Fruit fly (Drosophila melanogaster): ENCODE data around the gene nAChRalpha3.
A peak's percentile ranks its signal among the peaks of the same experiment; 100 is the strongest.

The nAChRalpha3 gene

DNA sequence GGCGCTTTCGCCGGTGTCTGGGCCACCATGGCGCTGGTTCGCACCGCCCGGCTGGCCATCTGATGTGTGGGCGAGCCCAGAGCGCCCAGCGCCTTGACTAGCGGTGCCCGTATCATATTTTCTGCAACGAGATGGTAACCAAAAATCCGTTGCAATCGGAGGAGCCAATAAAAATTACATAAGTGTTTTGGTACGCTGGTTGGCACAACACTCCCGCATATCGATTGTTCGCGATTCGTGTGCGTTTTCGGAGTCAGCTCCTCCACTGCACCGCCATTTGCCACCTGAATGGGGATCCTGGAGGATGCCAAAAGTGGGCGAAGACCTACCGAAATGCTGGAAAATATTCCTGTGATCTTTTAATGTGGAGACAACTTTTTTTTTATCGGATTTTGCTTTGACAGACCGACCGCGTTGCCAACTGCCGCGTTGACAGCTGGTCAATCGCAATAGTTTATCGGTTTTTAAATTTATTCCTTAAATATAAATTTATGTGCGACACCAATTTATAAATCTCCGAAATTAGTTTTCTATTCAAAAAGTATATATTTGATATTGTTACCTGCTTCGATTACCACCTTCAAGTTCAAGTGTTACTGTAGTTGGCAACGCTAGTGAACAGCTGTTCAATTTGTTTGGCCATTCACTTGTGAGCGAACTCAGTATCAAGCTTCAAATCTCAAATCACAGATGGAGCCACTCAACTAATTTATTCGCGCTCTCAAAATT is 115.5 kb downstream of the nAChRalpha3 start, which contains the start of gene ND-75:
TSS of gene ND-75 (minus strand) at position 420 of the 729 bp plus-strand sequence.
- TF ChIP-seq Myc (optimal IDR thresholded peaks at IDR 0.05) (peak; percentile 82), Hr78 (GFP tag; optimal IDR thresholded peaks at IDR 0.05) (no peak)

DNA sequence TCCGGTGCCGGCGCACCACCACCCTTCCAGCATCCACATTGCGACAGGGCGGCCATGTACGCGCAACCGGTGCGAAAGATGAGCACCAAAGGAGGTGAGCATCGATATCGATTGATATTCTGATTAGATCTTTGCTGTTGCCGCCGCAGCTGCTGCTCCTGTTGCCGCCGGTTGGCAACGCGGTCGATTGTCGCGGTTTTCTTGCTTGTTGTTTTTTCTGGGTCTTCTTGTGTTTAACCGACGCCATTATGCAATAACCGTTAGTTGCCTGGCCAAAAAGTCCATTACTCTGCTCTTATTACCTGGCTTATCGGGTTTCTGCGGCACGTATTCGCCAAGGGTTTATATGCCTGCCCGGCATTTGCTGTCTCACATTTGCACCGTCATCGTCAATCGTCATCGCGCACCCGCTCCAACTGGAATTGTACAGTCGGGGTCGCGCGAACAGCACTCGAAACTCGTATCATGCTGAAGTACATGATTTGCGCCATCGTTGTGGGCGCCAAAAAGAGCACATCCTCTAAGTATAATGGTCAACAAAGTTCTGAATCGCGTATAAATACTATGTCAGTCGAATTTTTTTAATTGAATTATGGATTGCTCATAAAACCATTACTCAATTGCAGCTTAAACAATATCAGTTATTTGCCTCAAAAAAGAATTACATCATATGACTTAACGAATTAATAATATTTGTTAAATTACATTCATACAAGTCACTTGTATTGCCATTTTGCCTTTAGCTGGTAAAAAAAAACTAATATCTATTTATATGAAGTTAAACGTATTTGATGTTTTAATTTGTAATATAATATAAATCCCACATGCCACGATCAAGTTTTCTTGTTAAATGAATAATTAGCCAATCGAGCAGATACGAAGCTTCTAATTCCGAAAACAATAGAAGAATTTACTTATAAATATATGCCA is 122.7 kb downstream of the nAChRalpha3 start, which contains the start of gene sni:
TSS of gene sni (minus strand) at position 51 of the 930 bp plus-strand sequence.
- TF ChIP-seq HLH106 (tag; optimal IDR thresholded peaks at IDR 0.05) (peak; percentile 57), fru (GFP tag; optimal IDR thresholded peaks at IDR 0.05) (peak; percentile 69), h (GFP tag; optimal IDR thresholded peaks at IDR 0.05) (peak; percentile 68), rgr (GFP tag; optimal IDR thresholded peaks at IDR 0.05) (peak; percentile 65), Vsx2 (GFP tag; optimal IDR thresholded peaks at IDR 0.05; ENCODE audit: partially characterized antibody) (no peak), foxo (GFP tag; optimal IDR thresholded peaks at IDR 0.05) (peak in 1 of 2 experiments; percentile 61), N (GFP tag; optimal IDR thresholded peaks at IDR 0.05) (no peak), Sp1 (GFP tag; optimal IDR thresholded peaks at IDR 0.05) (peak; percentile 60), ey (GFP tag; optimal IDR thresholded peaks at IDR 0.05) (peak; percentile 56), CG32264 (GFP tag; optimal IDR thresholded peaks at IDR 0.05) (peak; percentile 1), Hr83 (GFP tag; optimal IDR thresholded peaks at IDR 0.05; ENCODE audit: poor library complexity, severe bottlenecking) (no peak), woc (GFP tag; optimal IDR thresholded peaks at IDR 0.05) (peak; percentile 54), OdsH (GFP tag; optimal IDR thresholded peaks at IDR 0.05) (peak; percentile 62)

DNA sequence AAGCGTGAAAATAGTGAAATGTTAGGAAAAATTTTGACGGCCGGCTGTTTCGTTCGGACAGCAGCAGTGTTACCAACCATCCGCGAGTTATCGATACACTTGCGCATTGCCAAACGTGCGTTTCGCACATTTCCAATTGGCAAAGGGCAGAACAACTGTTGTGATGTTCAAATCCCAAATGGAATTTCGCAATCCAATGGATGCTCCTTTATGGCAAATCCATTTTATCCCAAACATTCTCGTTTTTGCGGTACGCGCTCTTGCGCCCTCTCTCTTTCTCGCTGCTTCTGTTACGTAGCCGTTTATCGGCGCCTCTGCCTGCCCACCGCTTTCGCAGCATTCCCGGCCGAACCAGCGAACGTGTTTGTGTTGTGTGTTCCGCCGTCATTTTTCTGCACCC is 123.7 kb downstream of the nAChRalpha3 start:
- peak; percentile 96 for TF ChIP-seq psq (GFP tag; optimal IDR thresholded peaks at IDR 0.05)
- no peak for TF ChIP-seq tai (GFP tag; optimal IDR thresholded peaks at IDR 0.05)

dm6 chrX:8242298-8242697 is 124.7 kb downstream of the nAChRalpha3 start, which contains the start of gene Trxr1:
Trxr1 (plus strand) TSS chrX:8242528.
- TF ChIP-seq Dif (GFP tag; optimal IDR thresholded peaks at IDR 0.05; ENCODE audit: partially characterized antibody): no peak
- TF ChIP-seq rgr (GFP tag; optimal IDR thresholded peaks at IDR 0.05): peak; percentile 35
- no peak for TF ChIP-seq foxo (GFP tag; optimal IDR thresholded peaks at IDR 0.05)
- TF ChIP-seq Hr83 (GFP tag; optimal IDR thresholded peaks at IDR 0.05; ENCODE audit: poor library complexity, severe bottlenecking): no peak
- TF ChIP-seq Dfd (GFP tag; optimal IDR thresholded peaks at IDR 0.05): no peak
- peak; percentile 91 for TF ChIP-seq psq (GFP tag; optimal IDR thresholded peaks at IDR 0.05)
- no peak for TF ChIP-seq pan (optimal IDR thresholded peaks at IDR 0.05)
- no peak for TF ChIP-seq brk (GFP tag; optimal IDR thresholded peaks at IDR 0.05)
- no peak for TF ChIP-seq sv (GFP tag; optimal IDR thresholded peaks at IDR 0.05)
- no peak for TF ChIP-seq CG32264 (GFP tag; optimal IDR thresholded peaks at IDR 0.05)
- TF ChIP-seq GATAd (GFP tag; optimal IDR thresholded peaks at IDR 0.05): no peak
- no peak for TF ChIP-seq HLH106 (tag; optimal IDR thresholded peaks at IDR 0.05)
- no peak for TF ChIP-seq sage (GFP tag; optimal IDR thresholded peaks at IDR 0.05)
- TF ChIP-seq Rel (GFP tag; optimal IDR thresholded peaks at IDR 0.05): no peak
- peak; percentile 33 for TF ChIP-seq Rel (tag; optimal IDR thresholded peaks at IDR 0.05)
- TF ChIP-seq usp (GFP tag; optimal IDR thresholded peaks at IDR 0.05): no peak
- no peak for TF ChIP-seq N (GFP tag; optimal IDR thresholded peaks at IDR 0.05)
- TF ChIP-seq ey (GFP tag; optimal IDR thresholded peaks at IDR 0.05): no peak
- no peak for TF ChIP-seq Abd-B (GFP tag; optimal IDR thresholded peaks at IDR 0.05)
- TF ChIP-seq Vsx2 (GFP tag; optimal IDR thresholded peaks at IDR 0.05; ENCODE audit: partially characterized antibody): no peak
- no peak for TF ChIP-seq CrebA (GFP tag; optimal IDR thresholded peaks at IDR 0.05; ENCODE audit: borderline replicate concordance)
- no peak for TF ChIP-seq br (GFP tag; optimal IDR thresholded peaks at IDR 0.05)
- TF ChIP-seq h (GFP tag; optimal IDR thresholded peaks at IDR 0.05): peak; percentile 12
- TF ChIP-seq woc (GFP tag; optimal IDR thresholded peaks at IDR 0.05): no peak
- TF ChIP-seq Sp1 (GFP tag; optimal IDR thresholded peaks at IDR 0.05): peak; percentile 47
- TF ChIP-seq lola (GFP tag; optimal IDR thresholded peaks at IDR 0.05): no peak
- TF ChIP-seq OdsH (GFP tag; optimal IDR thresholded peaks at IDR 0.05): no peak

Measured in whole organism, wandering third instar larva.